Fruit fly (Drosophila melanogaster) whole organism, embryonic: ENCODE data around the gene sea.
A peak's percentile ranks its signal among the peaks of the same experiment; 100 is the strongest.

Source experiments
- Abd-B ChIP-seq: fragments of 200-800 bp; sonication (Bioruptor generic); optimal IDR thresholded peaks from 2 replicates; lab custom pipeline; 2018; ENCODE audit warnings: missing biosample characterization, mild to moderate bottlenecking, missing genetic modification characterization, moderate library complexity
- CG10321 ChIP-seq: fragments of 200-800 bp; sonication (Bioruptor generic); IDR thresholded peaks from 2 replicates; pipeline ENCODE4 v1.3.6; 2022; ENCODE audit warnings: missing biosample characterization, missing genetic modification characterization
- CG10959 ChIP-seq: fragments of 200-800 bp; sonication (Bioruptor generic); IDR thresholded peaks from 2 replicates; pipeline ENCODE4 v1.3.6; 2022; ENCODE audit warnings: missing biosample characterization, missing genetic modification characterization
- CG1233 ChIP-seq: fragments of 200-800 bp; sonication (Bioruptor generic); optimal IDR thresholded peaks from 4 replicates; lab custom pipeline; 2018; ENCODE audit warnings: missing biosample characterization, mild to moderate bottlenecking, missing genetic modification characterization
- CG12769 ChIP-seq: fragments of 200-800 bp; sonication (Bioruptor generic); optimal IDR thresholded peaks from 2 replicates; lab custom pipeline; 2019; ENCODE audit warnings: missing biosample characterization, mild to moderate bottlenecking, missing genetic modification characterization, moderate library complexity
- CG13296 ChIP-seq: fragments of 200-800 bp; sonication (Bioruptor generic); optimal IDR thresholded peaks from 3 replicates; lab custom pipeline; 2018; ENCODE audit warnings: missing biosample characterization, mild to moderate bottlenecking, missing genetic modification characterization
- CG15514 ChIP-seq: fragments of 200-800 bp; sonication (Bioruptor generic); optimal IDR thresholded peaks from 3 replicates; lab custom pipeline; 2017; ENCODE audit warnings: missing biosample characterization, missing genetic modification characterization, mild to moderate bottlenecking, moderate library complexity, missing genetic modification reagents
- CG17328 ChIP-seq: fragments of 200-800 bp; sonication (Bioruptor generic); IDR thresholded peaks from 2 replicates; pipeline ENCODE4 v1.3.6; 2022; ENCODE audit warnings: missing biosample characterization, missing genetic modification characterization
- CG17802 ChIP-seq: fragments of 200-800 bp; sonication (Bioruptor generic); optimal IDR thresholded peaks from 2 replicates; lab custom pipeline; 2018; ENCODE audit warnings: missing biosample characterization, mild to moderate bottlenecking, missing genetic modification characterization, moderate library complexity
- CG18599 ChIP-seq: fragments of 200-800 bp; sonication (Bioruptor generic); optimal IDR thresholded peaks from 3 replicates; lab custom pipeline; 2017; ENCODE audit warnings: missing biosample characterization, missing genetic modification characterization, mild to moderate bottlenecking, moderate library complexity, missing genetic modification reagents
- CG2129 ChIP-seq: fragments of 200-800 bp; sonication (Bioruptor generic); IDR thresholded peaks from 2 replicates; pipeline ENCODE4 v1.3.6; 2022; ENCODE audit warnings: missing biosample characterization, missing genetic modification characterization; ENCODE audit not compliant: partially characterized antibody
- CG30403 ChIP-seq: fragments of 200-800 bp; sonication (Bioruptor generic); optimal IDR thresholded peaks from 3 replicates; lab custom pipeline; 2016; ENCODE audit warnings: missing biosample characterization, missing genetic modification characterization
- CG3281 ChIP-seq: fragments of 200-800 bp; sonication (Bioruptor generic); optimal IDR thresholded peaks from 3 replicates; lab custom pipeline; 2017; ENCODE audit warnings: missing biosample characterization, mild to moderate bottlenecking, missing genetic modification characterization
- CG42726 ChIP-seq: fragments of 200-800 bp; sonication (Bioruptor generic); IDR thresholded peaks from 2 replicates; pipeline ENCODE4 v1.3.6; 2022; ENCODE audit warnings: missing biosample characterization, missing genetic modification characterization; ENCODE audit not compliant: partially characterized antibody
- CG4820 ChIP-seq: fragments of 200-800 bp; sonication (Bioruptor generic); optimal IDR thresholded peaks from 3 replicates; lab custom pipeline; 2016; ENCODE audit warnings: missing biosample characterization, missing genetic modification characterization
- CG5953 ChIP-seq: fragments of 200-800 bp; sonication (Bioruptor generic); IDR thresholded peaks from 2 replicates; pipeline ENCODE4 v1.3.6; 2022; ENCODE audit warnings: missing biosample characterization, missing genetic modification characterization
- CG6689 ChIP-seq: fragments of 200-800 bp; sonication (Bioruptor generic); IDR thresholded peaks from 2 replicates; pipeline ENCODE4 v1.3.6; 2022; ENCODE audit warnings: missing biosample characterization, missing genetic modification characterization
- CG7928 ChIP-seq: fragments of 200-800 bp; sonication (Bioruptor generic); optimal IDR thresholded peaks from 2 replicates; lab custom pipeline; 2017; ENCODE audit warnings: missing biosample characterization, mild to moderate bottlenecking, missing genetic modification characterization
- CoRest ChIP-seq: fragments of 200-800 bp; sonication (Bioruptor generic); optimal IDR thresholded peaks from 3 replicates; lab custom pipeline; 2018; ENCODE audit warnings: missing biosample characterization, mild to moderate bottlenecking, missing genetic modification characterization, moderate library complexity
- Dfd ChIP-seq, 2 experiments: fragments of >200 bp; optimal IDR thresholded peaks; 2 replicates each; lab custom pipeline; 2017; ENCODE audit warnings: missing biosample characterization in 2 of 2, missing genetic modification characterization in 2 of 2
- Ets65A ChIP-seq: fragments of 200-800 bp; sonication (Bioruptor generic); peaks from one replicate; lab custom pipeline; 2016; ENCODE audit warnings: missing biosample characterization, missing genetic modification characterization
- Fer3 ChIP-seq: fragments of 200-800 bp; sonication (Bioruptor generic); optimal IDR thresholded peaks from 2 replicates; lab custom pipeline; 2018; ENCODE audit warnings: missing biosample characterization, mild to moderate bottlenecking, missing genetic modification characterization, moderate library complexity
- Gug ChIP-seq: fragments of 200-800 bp; sonication (Bioruptor generic); IDR thresholded peaks from 4 replicates; pipeline ENCODE4 v1.3.6; 2022; ENCODE audit warnings: missing biosample characterization, missing genetic modification characterization
- H2.0 ChIP-seq: fragments of 200-800 bp; sonication (Bioruptor generic); IDR thresholded peaks from 2 replicates; pipeline ENCODE4 v1.3.6; 2022; ENCODE audit warnings: missing biosample characterization, missing genetic modification characterization
- Hr78 ChIP-seq, 2 experiments: fragments of 200-800 bp in 1 of 2; fragments of >200 bp in 1 of 2; sonication (Bioruptor generic) in 1 of 2; optimal IDR thresholded peaks; 2 replicates each; lab custom pipeline; 2017 to 2019; ENCODE audit warnings: missing biosample characterization in 2 of 2, missing genetic modification characterization in 2 of 2, mild to moderate bottlenecking in 1 of 2, moderate library complexity in 1 of 2
- Mrtf ChIP-seq: fragments of 200-800 bp; sonication (Bioruptor generic); IDR thresholded peaks from 3 replicates; pipeline ENCODE4 v1.3.6; 2022; ENCODE audit warnings: missing biosample characterization, missing genetic modification characterization
- Nf-YB ChIP-seq: fragments of 200-800 bp; sonication (Bioruptor generic); optimal IDR thresholded peaks from 3 replicates; lab custom pipeline; 2019; ENCODE audit warnings: missing biosample characterization, mild to moderate bottlenecking, missing genetic modification characterization, moderate library complexity
- Sin3A ChIP-seq: fragments of >200 bp; optimal IDR thresholded peaks from 2 replicates; lab custom pipeline; 2018
- Six4 ChIP-seq: fragments of 200-800 bp; sonication (Bioruptor generic); optimal IDR thresholded peaks from 2 replicates; lab custom pipeline; 2016; ENCODE audit warnings: missing biosample characterization, missing genetic modification characterization
- TFAM ChIP-seq: fragments of 200-800 bp; sonication (Bioruptor generic); optimal IDR thresholded peaks from 2 replicates; lab custom pipeline; 2017; ENCODE audit warnings: missing biosample characterization, missing genetic modification characterization, inconsistent platforms
- Vsx1 ChIP-seq: fragments of 200-800 bp; sonication (Bioruptor generic); optimal IDR thresholded peaks from 2 replicates; lab custom pipeline; 2017; ENCODE audit warnings: missing biosample characterization, mild to moderate bottlenecking, missing genetic modification characterization, missing genetic modification reagents
- Xbp1 ChIP-seq: fragments of 200-800 bp; sonication (Bioruptor generic); optimal IDR thresholded peaks from 3 replicates; lab custom pipeline; 2016; ENCODE audit warnings: missing biosample characterization, mild to moderate bottlenecking, missing genetic modification characterization
- Xrp1 ChIP-seq: fragments of 200-800 bp; sonication (Bioruptor generic); IDR thresholded peaks from 2 replicates; pipeline ENCODE4 v1.3.6; 2022; ENCODE audit warnings: missing biosample characterization, missing genetic modification characterization
- abd-A ChIP-seq: fragments of 200-800 bp; sonication (Bioruptor generic); optimal IDR thresholded peaks from 3 replicates; lab custom pipeline; 2019; ENCODE audit warnings: missing biosample characterization, mild to moderate bottlenecking, missing genetic modification characterization, moderate library complexity
- al ChIP-seq: fragments of 200-800 bp; sonication (Bioruptor generic); IDR thresholded peaks from 2 replicates; pipeline ENCODE4 v1.3.6; 2022; ENCODE audit warnings: missing biosample characterization, missing genetic modification characterization
- ara ChIP-seq: fragments of 200-800 bp; sonication (Bioruptor generic); IDR thresholded peaks from 2 replicates; pipeline ENCODE4 v1.3.6; 2022; ENCODE audit warnings: missing biosample characterization, missing genetic modification characterization
- chm ChIP-seq: fragments of 200-800 bp; sonication (Bioruptor generic); IDR thresholded peaks from 2 replicates; pipeline ENCODE4 v1.3.6; 2022; ENCODE audit warnings: missing biosample characterization, missing genetic modification characterization
- dm ChIP-seq: fragments of 200-800 bp; sonication (Bioruptor generic); optimal IDR thresholded peaks from 3 replicates; lab custom pipeline; 2016; ENCODE audit warnings: missing biosample characterization, missing genetic modification characterization
- dysf ChIP-seq: fragments of 200-800 bp; sonication (Bioruptor generic); IDR thresholded peaks from 3 replicates; pipeline ENCODE4 v1.3.6; 2022; ENCODE audit warnings: missing biosample characterization, missing genetic modification characterization
- gfzf ChIP-seq: fragments of 200-800 bp; sonication (Bioruptor generic); optimal IDR thresholded peaks from 2 replicates; lab custom pipeline; 2016; ENCODE audit warnings: missing biosample characterization, mild to moderate bottlenecking, missing genetic modification characterization, moderate library complexity
- gt ChIP-seq: fragments of 200-800 bp; sonication (Bioruptor generic); IDR thresholded peaks from 2 replicates; pipeline ENCODE4 v1.3.6; 2022; ENCODE audit warnings: missing biosample characterization, missing genetic modification characterization
- hb ChIP-seq: fragments of 200-800 bp; sonication (Bioruptor generic); IDR thresholded peaks from 3 replicates; pipeline ENCODE4 v1.3.6; 2022; ENCODE audit warnings: missing biosample characterization, missing genetic modification characterization; ENCODE audit not compliant: partially characterized antibody
- jigr1 ChIP-seq: fragments of 200-800 bp; sonication (Bioruptor generic); IDR thresholded peaks from 3 replicates; pipeline ENCODE4 v1.3.6; 2022; ENCODE audit warnings: missing biosample characterization, missing genetic modification characterization
- mld ChIP-seq: fragments of 200-800 bp; sonication (Bioruptor generic); IDR thresholded peaks from 3 replicates; pipeline ENCODE4 v1.3.6; 2022; ENCODE audit warnings: missing biosample characterization, missing genetic modification characterization; ENCODE audit not compliant: partially characterized antibody
- slou ChIP-seq: fragments of 200-800 bp; sonication (Bioruptor generic); optimal IDR thresholded peaks from 3 replicates; lab custom pipeline; 2016; ENCODE audit warnings: missing biosample characterization, missing genetic modification characterization
- stwl ChIP-seq: fragments of 200-800 bp; sonication (Bioruptor generic); optimal IDR thresholded peaks from 3 replicates; lab custom pipeline; 2018; ENCODE audit warnings: missing biosample characterization, mild to moderate bottlenecking, missing genetic modification characterization, moderate library complexity
- tio ChIP-seq: fragments of 200-800 bp; sonication (Bioruptor generic); optimal IDR thresholded peaks from 2 replicates; lab custom pipeline; 2017; ENCODE audit warnings: missing biosample characterization, missing genetic modification characterization, inconsistent platforms
- tup ChIP-seq: fragments of 200-800 bp; sonication (Bioruptor generic); optimal IDR thresholded peaks from 2 replicates; lab custom pipeline; 2016; ENCODE audit warnings: missing biosample characterization, mild to moderate bottlenecking, missing genetic modification characterization, moderate library complexity
- z ChIP-seq: fragments of 200-800 bp; sonication (Bioruptor generic); IDR thresholded peaks from 3 replicates; pipeline ENCODE4 v1.3.6; 2022; ENCODE audit warnings: missing biosample characterization, missing genetic modification characterization

Gene sea

DNA sequence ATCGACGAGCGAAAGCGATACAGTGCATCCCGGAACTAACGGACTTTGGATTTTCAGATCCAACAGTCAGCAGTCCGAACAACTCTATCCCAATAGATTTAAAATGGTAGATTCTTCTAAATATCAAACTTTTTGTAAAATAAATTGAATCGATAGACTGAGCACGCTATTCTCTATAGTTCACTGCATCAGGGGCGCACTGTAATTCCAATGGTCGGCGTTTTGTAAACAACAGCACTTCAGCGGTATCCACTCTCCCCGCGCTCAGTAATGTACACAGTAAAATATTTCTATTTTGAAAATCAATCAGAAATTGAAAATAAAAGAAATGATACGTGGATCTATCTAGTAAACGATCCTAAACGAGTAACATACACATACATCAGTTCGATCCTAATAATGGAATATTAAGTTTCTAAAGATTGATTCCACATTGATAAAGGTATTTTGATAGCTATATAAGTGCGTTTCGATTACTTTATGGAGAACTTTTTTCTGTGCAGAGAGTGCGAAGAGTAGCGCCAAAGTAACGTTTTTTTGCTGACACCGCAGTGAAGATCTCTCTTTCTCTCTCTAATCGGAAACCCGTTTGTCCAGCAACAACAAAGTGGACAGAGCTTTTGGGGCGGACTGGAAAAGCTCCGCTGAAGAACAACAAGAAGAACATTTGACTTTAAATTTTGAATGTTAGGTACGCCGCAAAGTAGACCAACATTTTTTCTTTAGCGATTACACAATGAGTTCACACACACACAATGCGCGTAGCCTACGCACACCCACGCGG is 4.3 kb downstream of the sea start (continued):
- peak; percentile 97 for TF ChIP-seq dysf (GFP tag; lab: Robert Waterston, UW)
- TF ChIP-seq tio: peak; percentile 75
- TF ChIP-seq CoRest (tag; lab: Kevin White, UChicago): peak; percentile 87
- TF ChIP-seq Xrp1 (GFP tag; lab: Robert Waterston, UW): peak; percentile 93
- TF ChIP-seq TFAM (GFP tag; lab: Kevin White, UChicago): peak; percentile 66
- TF ChIP-seq CG10321 (GFP tag; lab: Robert Waterston, UW): peak; percentile 40
- peak; percentile 61 for TF ChIP-seq abd-A
- peak; percentile 91 for TF ChIP-seq ara (GFP tag; lab: Robert Waterston, UW)
- peak; percentile 92 for TF ChIP-seq Gug (GFP tag; lab: Robert Waterston, UW)
- TF ChIP-seq CG2129 (GFP tag; lab: Robert Waterston, UW): no peak
- TF ChIP-seq chm (GFP tag; lab: Robert Waterston, UW): peak; percentile 88
- TF ChIP-seq stwl (tag; lab: Kevin White, UChicago): no peak
- TF ChIP-seq tup (GFP tag; lab: Kevin White, UChicago): peak; percentile 78
- no peak for TF ChIP-seq mld
- peak; percentile 85 for TF ChIP-seq Six4 (GFP tag; lab: Kevin White, UChicago)
- TF ChIP-seq CG3281 (GFP tag; lab: Kevin White, UChicago): peak; percentile 94
- peak; percentile 98 for TF ChIP-seq Ets65A (GFP tag; lab: Kevin White, UChicago)
- TF ChIP-seq CG1233 (GFP tag; lab: Kevin White, UChicago): peak; percentile 87
- TF ChIP-seq dm (GFP tag; lab: Kevin White, UChicago): peak; percentile 74
- TF ChIP-seq Hr78 (GFP tag; optimal IDR thresholded peaks at IDR 0.05; lab: Kevin White, UChicago): peak in 1 of 2 experiments; percentile 84
- peak; percentile 64 for TF ChIP-seq Nf-YB
- TF ChIP-seq CG42726 (GFP tag; lab: Robert Waterston, UW): no peak; the same call in 1 of the 2 replicates
- TF ChIP-seq Xbp1 (GFP tag; lab: Kevin White, UChicago): peak; percentile 90
- no peak for TF ChIP-seq gfzf
- peak in 1 of 2 experiments; percentile 23 for TF ChIP-seq Dfd (GFP tag; optimal IDR thresholded peaks at IDR 0.05; lab: Kevin White, UChicago)
- peak; percentile 95 for TF ChIP-seq CG13296 (GFP tag; lab: Kevin White, UChicago)
- peak; percentile 93 for TF ChIP-seq CG6689 (GFP tag; lab: Robert Waterston, UW)
- no peak for TF ChIP-seq Sin3A (lab: Kevin White, UChicago)
- TF ChIP-seq gt (GFP tag; lab: Robert Waterston, UW): peak; percentile 65
- TF ChIP-seq al: peak; percentile 92
- TF ChIP-seq Fer3 (tag; lab: Kevin White, UChicago): peak; percentile 94
- TF ChIP-seq CG15514 (GFP tag; lab: Kevin White, UChicago): peak; percentile 80
- TF ChIP-seq slou: peak; percentile 88
- peak; percentile 83 for TF ChIP-seq CG5953 (GFP tag; lab: Robert Waterston, UW)
- TF ChIP-seq CG4820: peak; percentile 92
- TF ChIP-seq hb (GFP tag; lab: Robert Waterston, UW): no peak
- TF ChIP-seq Abd-B (GFP tag; lab: Kevin White, UChicago): peak; percentile 89
- peak; percentile 81 for TF ChIP-seq Vsx1
- TF ChIP-seq CG12769 (tag; lab: Kevin White, UChicago): peak; percentile 95
- TF ChIP-seq H2.0 (GFP tag; lab: Robert Waterston, UW): peak; percentile 89
- TF ChIP-seq jigr1 (GFP tag; lab: Robert Waterston, UW): peak; percentile 84; the same call in 2 of the 3 replicates
- TF ChIP-seq CG7928 (GFP tag; lab: Kevin White, UChicago): peak; percentile 70
- peak; percentile 88 for TF ChIP-seq CG17328 (GFP tag; lab: Robert Waterston, UW)
- TF ChIP-seq CG10959 (GFP tag; lab: Robert Waterston, UW): peak; percentile 78
- peak; percentile 95 for TF ChIP-seq CG18599
- TF ChIP-seq CG17802 (tag; lab: Kevin White, UChicago): peak; percentile 47
- TF ChIP-seq CG30403 (GFP tag; lab: Kevin White, UChicago): peak; percentile 92
- TF ChIP-seq Mrtf: peak; percentile 92
- TF ChIP-seq z (GFP tag; lab: Robert Waterston, UW): peak; percentile 52; the same call in 1 of the 3 replicates
